Worm (Caenorhabditis elegans) whole organism, L2 larva: Measurements from ENCODE around the gene osm-8.
A peak's percentile ranks its signal among the peaks of the same experiment; 100 is the strongest.

Experiments used
- C34F6.9 ChIP-seq: fragments of 150-350 bp; optimal IDR thresholded peaks from 2 replicates; lab custom pipeline; 2014; ENCODE audit warnings: missing biosample characterization, missing genetic modification characterization
- F13H6.1 ChIP-seq: sonication (generic microtip); optimal IDR thresholded peaks from 2 replicates; lab custom pipeline; 2016; ENCODE audit warnings: missing genetic modification characterization, missing compliant biosample characterization
- Y55F3AM.14 ChIP-seq: fragments of 200-800 bp; sonication (Bioruptor generic); optimal IDR thresholded peaks from 2 replicates; lab custom pipeline; 2018; ENCODE audit warnings: mild to moderate bottlenecking, missing genetic modification characterization, missing compliant biosample characterization
- ZK546.5 ChIP-seq: sonication (generic microtip); optimal IDR thresholded peaks from 2 replicates; lab custom pipeline; 2017; ENCODE audit warnings: missing biosample characterization, missing genetic modification characterization
- alr-1 ChIP-seq: fragments of 150-350 bp; optimal IDR thresholded peaks from 2 replicates; lab custom pipeline; 2014; ENCODE audit warnings: missing biosample characterization, missing genetic modification characterization
- aly-2 ChIP-seq: fragments of 150-350 bp; optimal IDR thresholded peaks from 2 replicates; lab custom pipeline; 2014; ENCODE audit warnings: missing biosample characterization, missing genetic modification characterization
- ama-1 ChIP-seq: fragments of 150-350 bp; optimal IDR thresholded peaks from 2 replicates; lab custom pipeline; 2018; ENCODE audit warnings: inconsistent platforms
- ceh-16 ChIP-seq: fragments of 150-350 bp; optimal IDR thresholded peaks from 2 replicates; lab custom pipeline; 2014; ENCODE audit warnings: missing biosample characterization, missing genetic modification characterization
- ceh-82 ChIP-seq: fragments of 150-350 bp; optimal IDR thresholded peaks from 2 replicates; lab custom pipeline; 2014; ENCODE audit warnings: missing biosample characterization, missing genetic modification characterization
- crh-2 ChIP-seq: sonication (generic microtip); optimal IDR thresholded peaks from 2 replicates; lab custom pipeline; 2017; ENCODE audit warnings: missing biosample characterization, missing genetic modification characterization
- dmd-4 ChIP-seq: sonication (generic microtip); optimal IDR thresholded peaks from 2 replicates; lab custom pipeline; 2017; ENCODE audit warnings: missing biosample characterization, missing genetic modification characterization
- egl-27 ChIP-seq: sonication (generic microtip); optimal IDR thresholded peaks from 3 replicates; lab custom pipeline; 2017; ENCODE audit warnings: missing biosample characterization, missing genetic modification reagents, missing genetic modification characterization
- elt-1 ChIP-seq: fragments of 150-350 bp; optimal IDR thresholded peaks from 2 replicates; lab custom pipeline; 2014; ENCODE audit warnings: missing biosample characterization, missing genetic modification characterization
- elt-3 ChIP-seq: sonication (generic microtip); optimal IDR thresholded peaks from 2 replicates; lab custom pipeline; 2017; ENCODE audit warnings: missing biosample characterization, missing genetic modification characterization
- fos-1 ChIP-seq: fragments of 150-350 bp; optimal IDR thresholded peaks from 2 replicates; lab custom pipeline; 2014; ENCODE audit warnings: missing biosample characterization, missing genetic modification characterization
- gmeb-1 ChIP-seq: fragments of 150-350 bp; optimal IDR thresholded peaks from 2 replicates; lab custom pipeline; 2014; ENCODE audit warnings: missing biosample characterization, missing genetic modification characterization
- lin-13 ChIP-seq: fragments of 150-350 bp; optimal IDR thresholded peaks from 2 replicates; lab custom pipeline; 2014; ENCODE audit warnings: missing biosample characterization, missing genetic modification reagents, missing genetic modification characterization
- lsy-2 ChIP-seq, 2 experiments: fragments of 150-350 bp in 1 of 2; sonication (generic microtip) in 1 of 2; optimal IDR thresholded peaks; 2 replicates each; lab custom pipeline; 2014 to 2017; ENCODE audit warnings: missing biosample characterization in 2 of 2, missing genetic modification characterization in 2 of 2
- mab-5 ChIP-seq: fragments of 150-350 bp; optimal IDR thresholded peaks from 2 replicates; lab custom pipeline; 2014; ENCODE audit warnings: missing biosample characterization, missing genetic modification characterization
- mdl-1 ChIP-seq, 2 experiments: fragments of 150-350 bp in 1 of 2; sonication (generic microtip) in 1 of 2; optimal IDR thresholded peaks; 2 replicates each; lab custom pipeline; 2017; ENCODE audit warnings: missing biosample characterization in 2 of 2, missing genetic modification characterization in 2 of 2
- nhr-11 ChIP-seq: fragments of 150-350 bp; optimal IDR thresholded peaks from 2 replicates; lab custom pipeline; 2014; ENCODE audit warnings: missing biosample characterization, missing genetic modification characterization
- nhr-12 ChIP-seq: fragments of 150-350 bp; optimal IDR thresholded peaks from 2 replicates; lab custom pipeline; 2014; ENCODE audit warnings: missing biosample characterization, missing genetic modification characterization
- nhr-129 ChIP-seq: fragments of 150-350 bp; optimal IDR thresholded peaks from 2 replicates; lab custom pipeline; 2014; ENCODE audit warnings: missing biosample characterization, missing genetic modification characterization
- nhr-21 ChIP-seq: fragments of 150-350 bp; optimal IDR thresholded peaks from 2 replicates; lab custom pipeline; 2014; ENCODE audit warnings: missing biosample characterization, missing genetic modification characterization
- nhr-237 ChIP-seq: fragments of 150-350 bp; optimal IDR thresholded peaks from 2 replicates; lab custom pipeline; 2014; ENCODE audit warnings: missing biosample characterization, missing genetic modification characterization
- nhr-25 ChIP-seq: fragments of 150-350 bp; sonication (generic microtip); optimal IDR thresholded peaks from 3 replicates; lab custom pipeline; 2014; ENCODE audit warnings: missing biosample characterization, missing genetic modification characterization
- nhr-6 ChIP-seq: fragments of 150-350 bp; optimal IDR thresholded peaks from 2 replicates; lab custom pipeline; 2014; ENCODE audit warnings: missing biosample characterization, missing genetic modification characterization
- nhr-77 ChIP-seq: fragments of 150-350 bp; optimal IDR thresholded peaks from 2 replicates; lab custom pipeline; 2014; ENCODE audit warnings: missing biosample characterization, missing genetic modification characterization
- peb-1 ChIP-seq: fragments of 150-350 bp; optimal IDR thresholded peaks from 2 replicates; lab custom pipeline; 2014; ENCODE audit warnings: missing biosample characterization, missing genetic modification characterization
- sem-4 ChIP-seq: fragments of 150-350 bp; optimal IDR thresholded peaks from 2 replicates; lab custom pipeline; 2014; ENCODE audit warnings: missing biosample characterization, missing genetic modification reagents, missing genetic modification characterization
- skn-1 ChIP-seq: sonication (generic microtip); optimal IDR thresholded peaks from 2 replicates; lab custom pipeline; 2017; ENCODE audit warnings: missing biosample characterization, missing genetic modification characterization
- sma-3 ChIP-seq: sonication (generic microtip); optimal IDR thresholded peaks from 2 replicates; lab custom pipeline; 2016; ENCODE audit warnings: missing genetic modification reagents, missing genetic modification characterization, missing compliant biosample characterization
- sma-9 ChIP-seq, 2 experiments: fragments of 150-350 bp in 1 of 2; sonication (generic microtip) in 1 of 2; optimal IDR thresholded peaks; 2 replicates each; lab custom pipeline; 2014 to 2016; ENCODE audit warnings: missing genetic modification characterization in 2 of 2, mild to moderate bottlenecking in 1 of 2, missing biosample characterization in 1 of 2, missing compliant biosample characterization in 1 of 2, missing genetic modification reagents in 1 of 2, moderate library complexity in 1 of 2
- unc-62 ChIP-seq: fragments of 150-350 bp; optimal IDR thresholded peaks from 2 replicates; lab custom pipeline; 2014; ENCODE audit warnings: missing biosample characterization, missing genetic modification reagents, missing genetic modification characterization
- zag-1 ChIP-seq: fragments of 150-350 bp; optimal IDR thresholded peaks from 2 replicates; lab custom pipeline; 2014; ENCODE audit warnings: missing biosample characterization, missing genetic modification characterization
- ztf-1 ChIP-seq: fragments of 200-800 bp; sonication (Bioruptor generic); conservative IDR thresholded peaks from 2 replicates; pipeline ENCODE4 v1.3.6; 2022; ENCODE audit warnings: missing genetic modification characterization, missing compliant biosample characterization
- ztf-11 ChIP-seq: sonication (generic microtip); optimal IDR thresholded peaks from 2 replicates; lab custom pipeline; 2017; ENCODE audit warnings: missing biosample characterization, missing genetic modification characterization
- ztf-4 ChIP-seq: fragments of 150-350 bp; optimal IDR thresholded peaks from 2 replicates; lab custom pipeline; 2014; ENCODE audit warnings: missing biosample characterization, missing genetic modification characterization

The osm-8 gene

ce11 chrII:7620413-7620812, 15.2 kb upstream of the osm-8 start, which contains the start of gene R07G3.8:
R07G3.8 (minus strand) TSS chrII:7620513.
- TF ChIP-seq ZK546.5 (tag; lab: Kevin White, UChicago) (no peak), elt-1 (tag; lab: Kevin White, UChicago) (no peak), fos-1 (tag; lab: Kevin White, UChicago) (no peak), ama-1 (lab: Kevin White, UChicago) (no peak), nhr-21 (tag; lab: Kevin White, UChicago) (no peak), ceh-82 (tag; lab: Kevin White, UChicago) (no peak), nhr-129 (tag; lab: Kevin White, UChicago) (no peak), lin-13 (GFP tag; lab: Kevin White, UChicago) (no peak), skn-1 (no peak), ztf-1 (GFP tag; lab: Robert Waterston, UW) (no peak), zag-1 (no peak), egl-27 (tag; lab: Kevin White, UChicago) (no peak), sma-9 (GFP tag; optimal IDR thresholded peaks at IDR 0.05; lab: Kevin White, UChicago) (no peak), sma-9 (tag; optimal IDR thresholded peaks at IDR 0.05; lab: Kevin White, UChicago) (no peak), mab-5 (tag; lab: Kevin White, UChicago) (no peak), peb-1 (no peak), gmeb-1 (no peak), nhr-6 (tag; lab: Kevin White, UChicago) (no peak), nhr-77 (tag; lab: Kevin White, UChicago) (no peak), ztf-11 (no peak), mdl-1 (tag; optimal IDR thresholded peaks at IDR 0.05; lab: Kevin White, UChicago) (no peak)

ce11 chrII:7618212-7618611, 13.0 kb upstream of the osm-8 start:
- TF ChIP-seq egl-27 (tag; lab: Kevin White, UChicago) (no peak), fos-1 (tag; lab: Kevin White, UChicago) (peak; percentile 79)

ce11 chrII:7616141-7616540, 10.9 kb upstream of the osm-8 start, which contains the start of gene cdc-42:
cdc-42 (plus strand) TSS chrII:7616452.
- TF ChIP-seq unc-62 (GFP tag; lab: Kevin White, UChicago): no peak
- TF ChIP-seq nhr-21 (tag; lab: Kevin White, UChicago): no peak
- no peak for TF ChIP-seq crh-2
- no peak for TF ChIP-seq nhr-25
- TF ChIP-seq elt-3 (tag; lab: Kevin White, UChicago): no peak
- no peak for TF ChIP-seq nhr-12 (tag; lab: Kevin White, UChicago)
- no peak for TF ChIP-seq nhr-6 (tag; lab: Kevin White, UChicago)

- no peak for TF ChIP-seq Y55F3AM.14 (GFP tag; lab: Kevin White, UChicago)
- TF ChIP-seq aly-2 (tag; lab: Kevin White, UChicago): no peak
- no peak for TF ChIP-seq unc-62 (GFP tag; lab: Kevin White, UChicago)
- TF ChIP-seq ceh-16 (tag; lab: Kevin White, UChicago): no peak
- TF ChIP-seq nhr-11 (tag; lab: Kevin White, UChicago): no peak
- no peak for TF ChIP-seq zag-1
- peak in 1 of 2 experiments; percentile 44 for TF ChIP-seq lsy-2 (tag; optimal IDR thresholded peaks at IDR 0.05; lab: Kevin White, UChicago)
- TF ChIP-seq nhr-6 (tag; lab: Kevin White, UChicago): no peak
- peak; percentile 28 for TF ChIP-seq nhr-129 (tag; lab: Kevin White, UChicago)
- no peak for TF ChIP-seq nhr-237 (tag; lab: Kevin White, UChicago)
- peak; percentile 24 for TF ChIP-seq F13H6.1 (tag; lab: Kevin White, UChicago)
- no peak for TF ChIP-seq elt-1 (tag; lab: Kevin White, UChicago)
- TF ChIP-seq ama-1 (lab: Kevin White, UChicago): peak; percentile 75
- peak; percentile 57 for TF ChIP-seq C34F6.9 (tag; lab: Kevin White, UChicago)
Observed at ce11 chrII:7615318-7615891, 10.2 kb upstream of the osm-8 start.

- TF ChIP-seq ztf-4 (tag; lab: Kevin White, UChicago) (no peak), sem-4 (tag; lab: Kevin White, UChicago) (no peak), nhr-6 (tag; lab: Kevin White, UChicago) (no peak), nhr-77 (tag; lab: Kevin White, UChicago) (no peak), ztf-11 (no peak), ztf-1 (GFP tag; lab: Robert Waterston, UW) (no peak), fos-1 (tag; lab: Kevin White, UChicago) (no peak), lin-13 (GFP tag; lab: Kevin White, UChicago) (no peak), nhr-12 (tag; lab: Kevin White, UChicago) (no peak), dmd-4 (tag; lab: Kevin White, UChicago) (no peak), ama-1 (lab: Kevin White, UChicago) (no peak), Y55F3AM.14 (GFP tag; lab: Kevin White, UChicago) (no peak), egl-27 (tag; lab: Kevin White, UChicago) (no peak), mab-5 (tag; lab: Kevin White, UChicago) (no peak), alr-1 (tag; lab: Kevin White, UChicago) (no peak), nhr-129 (tag; lab: Kevin White, UChicago) (no peak), sma-3 (GFP tag; lab: Kevin White, UChicago) (no peak)
Observed at ce11 chrII:7614334-7614733, 9.1 kb upstream of the osm-8 start.
